In the genomic region with DNA sequence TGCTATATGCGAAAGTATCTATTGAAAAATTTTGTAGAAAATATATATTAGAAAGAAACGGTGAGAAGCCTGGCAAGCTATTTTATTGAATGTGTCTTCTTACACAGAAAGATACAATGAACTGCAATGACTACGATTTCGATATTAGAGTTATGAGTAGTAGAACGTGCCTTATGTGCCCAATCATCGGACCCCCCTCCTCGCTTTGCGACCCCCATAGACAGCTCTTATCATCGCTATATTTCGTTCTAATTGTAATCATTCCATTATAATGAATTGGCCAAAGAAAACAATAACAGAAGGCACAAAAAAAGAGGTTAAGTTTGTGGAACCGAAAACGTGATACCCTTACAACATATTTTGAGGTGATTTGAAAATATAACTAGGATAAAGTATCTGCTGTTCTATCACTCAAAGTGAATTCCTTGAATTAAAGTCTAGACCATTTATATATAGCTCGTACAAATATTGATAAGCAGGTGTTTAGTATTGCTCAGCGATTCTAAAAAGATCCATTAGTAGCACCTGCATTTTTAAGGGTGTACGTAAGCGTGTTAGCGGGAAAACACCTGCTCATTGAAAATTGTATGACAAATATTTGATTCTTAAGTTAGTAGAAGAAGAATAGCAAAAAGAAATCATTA, we compare ENCODE assay signal across 1 fruit fly cellular context.
TF ChIP-seq lines count a peak whose summit lies in the region.

No protein-coding gene starts in this region.

TF ChIP-seq in whole organism, embryonic, 481 proteins besides CTCF, POLR2A, EP300 and RAD21 (continued from another document):
- TF ChIP-seq scrt (GFP tag; optimal IDR thresholded peaks at IDR 0.05; lab: Kevin White, UChicago): no peak
- no peak for TF ChIP-seq peb (GFP tag; IDR thresholded peaks at IDR 0.05; lab: Robert Waterston, UW)
- no peak for TF ChIP-seq Doc2 (GFP tag; IDR thresholded peaks at IDR 0.05; lab: Robert Waterston, UW)
- TF ChIP-seq org-1 (GFP tag; optimal IDR thresholded peaks at IDR 0.05; lab: Kevin White, UChicago): peak; percentile 2
- no peak for TF ChIP-seq BtbVII (GFP tag; optimal IDR thresholded peaks at IDR 0.05; lab: Kevin White, UChicago)
- no peak for TF ChIP-seq CHES-1-like (GFP tag; optimal IDR thresholded peaks at IDR 0.05; lab: Kevin White, UChicago)
- TF ChIP-seq tll (GFP tag; optimal IDR thresholded peaks at IDR 0.05; lab: Kevin White, UChicago): no peak
- TF ChIP-seq bigmax (GFP tag; optimal IDR thresholded peaks at IDR 0.05; lab: Kevin White, UChicago): no peak
- peak; percentile 36 for TF ChIP-seq dmrt11E (tag; optimal IDR thresholded peaks at IDR 0.05; lab: Kevin White, UChicago)
- TF ChIP-seq Hsf (GFP tag; optimal IDR thresholded peaks at IDR 0.05; lab: Kevin White, UChicago): no peak
- TF ChIP-seq GATAe (GFP tag; conservative IDR thresholded peaks at IDR 0.05; lab: Robert Waterston, UW): no peak
- TF ChIP-seq sisA (GFP tag; IDR thresholded peaks at IDR 0.05; lab: Robert Waterston, UW): no peak
- no peak for TF ChIP-seq Chrac-16 (GFP tag; optimal IDR thresholded peaks at IDR 0.05; lab: Kevin White, UChicago)
- peak; percentile 24 for TF ChIP-seq CG13424 (tag; optimal IDR thresholded peaks at IDR 0.05; lab: Kevin White, UChicago)
- TF ChIP-seq Ada2b (GFP tag; IDR thresholded peaks at IDR 0.05; lab: Robert Waterston, UW): no peak
- TF ChIP-seq Gug (GFP tag; IDR thresholded peaks at IDR 0.05; lab: Robert Waterston, UW): no peak
- TF ChIP-seq slbo (GFP tag; IDR thresholded peaks at IDR 0.05; lab: Robert Waterston, UW): no peak
- TF ChIP-seq Xbp1 (GFP tag; optimal IDR thresholded peaks at IDR 0.05; lab: Kevin White, UChicago): peak; percentile 6
- TF ChIP-seq CG34224 (GFP tag; IDR thresholded peaks at IDR 0.05; lab: Robert Waterston, UW; ENCODE audit: partially characterized antibody): no peak
- no peak for TF ChIP-seq CG12299 (tag; optimal IDR thresholded peaks at IDR 0.05; lab: Kevin White, UChicago)
- peak; percentile 19 for TF ChIP-seq CG8924 (tag; optimal IDR thresholded peaks at IDR 0.05; lab: Kevin White, UChicago)
- TF ChIP-seq Mrtf (GFP tag; IDR thresholded peaks at IDR 0.05; lab: Robert Waterston, UW): no peak
- TF ChIP-seq Dbx (GFP tag; IDR thresholded peaks at IDR 0.05; lab: Robert Waterston, UW): no peak
- no peak for TF ChIP-seq CG3726 (GFP tag; IDR thresholded peaks at IDR 0.05; lab: Robert Waterston, UW)
- no peak for TF ChIP-seq ind (GFP tag; optimal IDR thresholded peaks at IDR 0.05; lab: Kevin White, UChicago)
- no peak for TF ChIP-seq ranshi (GFP tag; IDR thresholded peaks at IDR 0.05; lab: Robert Waterston, UW)
- TF ChIP-seq nom (GFP tag; optimal IDR thresholded peaks at IDR 0.05; lab: Kevin White, UChicago): no peak
- no peak for TF ChIP-seq CG11456 (GFP tag; IDR thresholded peaks at IDR 0.05; lab: Robert Waterston, UW)
- no peak for TF ChIP-seq bowl (GFP tag; IDR thresholded peaks at IDR 0.05; lab: Robert Waterston, UW)
- peak; percentile 57; the same call in 2 of the 3 replicates for TF ChIP-seq CG17361 (GFP tag; IDR thresholded peaks at IDR 0.05; lab: Robert Waterston, UW)
- peak; percentile 5 for TF ChIP-seq CG18599 (GFP tag; optimal IDR thresholded peaks at IDR 0.05; lab: Kevin White, UChicago)
- no peak for TF ChIP-seq CG1647 (GFP tag; optimal IDR thresholded peaks at IDR 0.05; lab: Kevin White, UChicago)
- no peak for TF ChIP-seq Hand (GFP tag; optimal IDR thresholded peaks at IDR 0.05; lab: Kevin White, UChicago)
- no peak for TF ChIP-seq CG10543 (GFP tag; optimal IDR thresholded peaks at IDR 0.05; lab: Kevin White, UChicago)
- no peak for TF ChIP-seq CG2129 (GFP tag; IDR thresholded peaks at IDR 0.05; lab: Robert Waterston, UW; ENCODE audit: partially characterized antibody)
- peak; percentile 56 for TF ChIP-seq nmo (GFP tag; optimal IDR thresholded peaks at IDR 0.05; lab: Kevin White, UChicago)
- TF ChIP-seq CG30020 (tag; optimal IDR thresholded peaks at IDR 0.05; lab: Kevin White, UChicago): no peak
- peak; percentile 37 for TF ChIP-seq lilli (GFP tag; optimal IDR thresholded peaks at IDR 0.05; lab: Kevin White, UChicago)
- no peak for TF ChIP-seq dan (GFP tag; IDR thresholded peaks at IDR 0.05; lab: Robert Waterston, UW)
- TF ChIP-seq schlank (tag; optimal IDR thresholded peaks at IDR 0.05; lab: Kevin White, UChicago): no peak
- TF ChIP-seq CG17186 (GFP tag; optimal IDR thresholded peaks at IDR 0.05; lab: Kevin White, UChicago): no peak
- TF ChIP-seq Awh (GFP tag; IDR thresholded peaks at IDR 0.05; lab: Robert Waterston, UW): no peak
- no peak for TF ChIP-seq seq (GFP tag; IDR thresholded peaks at IDR 0.05; lab: Robert Waterston, UW)
- TF ChIP-seq CG12942 (GFP tag; optimal IDR thresholded peaks at IDR 0.05; lab: Kevin White, UChicago): no peak
- no peak for TF ChIP-seq toy (GFP tag; IDR thresholded peaks at IDR 0.05; lab: Robert Waterston, UW)
- TF ChIP-seq vnd (GFP tag; IDR thresholded peaks at IDR 0.05; lab: Robert Waterston, UW; ENCODE audit: partially characterized antibody): no peak
- TF ChIP-seq CG10565 (GFP tag; optimal IDR thresholded peaks at IDR 0.05; lab: Kevin White, UChicago): no peak
- no peak for TF ChIP-seq sna (GFP tag; IDR thresholded peaks at IDR 0.05; lab: Robert Waterston, UW; ENCODE audit: partially characterized antibody)
- TF ChIP-seq chm (GFP tag; IDR thresholded peaks at IDR 0.05; lab: Robert Waterston, UW): no peak
- TF ChIP-seq Stat92E (GFP tag; optimal IDR thresholded peaks at IDR 0.05; lab: Kevin White, UChicago): no peak
- TF ChIP-seq dpn (GFP tag; optimal IDR thresholded peaks at IDR 0.05; lab: Kevin White, UChicago): peak in 1 of 2 experiments; percentile 16
